Fruit fly (Drosophila melanogaster): ENCODE results near the gene Lsp1alpha.

- TF ChIP-seq CG8159 (tag; optimal IDR thresholded peaks at IDR 0.05) = no peak
- peak; percentile 27; the same call in 1 of the 2 replicates for TF ChIP-seq CG32121 (GFP tag; IDR thresholded peaks at IDR 0.05)
- TF ChIP-seq CG4496 (GFP tag; IDR thresholded peaks at IDR 0.05) = peak; percentile 68; the same call in 2 of the 3 replicates
- no peak for TF ChIP-seq EcR (GFP tag; optimal IDR thresholded peaks at IDR 0.05)
- no peak for TF ChIP-seq CG8301 (tag; optimal IDR thresholded peaks at IDR 0.05)
Measured at dm6 chrX:12471408-12471807, 18.7 kb upstream of the Lsp1alpha start.
